Worm (Caenorhabditis elegans): Measurements from ENCODE around the gene Y22D7AL.10.

ce11 chrIII:1668519-1668918 is 49.8 kb upstream of the Y22D7AL.10 start, which contains the start of gene glb-30:
- TF ChIP-seq dao-5 (tag; optimal IDR thresholded peaks at IDR 0.05), result no peak
- TF ChIP-seq him-1 (tag; optimal IDR thresholded peaks at IDR 0.05), result no peak
